Worm (Caenorhabditis elegans) whole organism, L4 larva: Measurements from ENCODE around the gene wapl-1.

ENCODE experiments used
- ceh-44 ChIP-seq: fragments of 200-800 bp; sonication (Bioruptor generic); IDR thresholded peaks from 2 replicates; pipeline ENCODE4 v1.3.6; 2022; ENCODE audit warnings: missing genetic modification reagents, missing genetic modification characterization, missing compliant biosample characterization
- ceh-62 ChIP-seq: sonication (generic microtip); optimal IDR thresholded peaks from 2 replicates; lab custom pipeline; 2017; ENCODE audit warnings: missing biosample characterization, missing genetic modification characterization
- daf-12 ChIP-seq: fragments of 150-350 bp; optimal IDR thresholded peaks from 2 replicates; lab custom pipeline; 2014; ENCODE audit warnings: missing biosample characterization, missing genetic modification reagents, missing genetic modification characterization
- egl-27 ChIP-seq: sonication (generic microtip); optimal IDR thresholded peaks from 3 replicates; lab custom pipeline; 2017; ENCODE audit warnings: missing biosample characterization, missing genetic modification reagents, missing genetic modification characterization
- hif-1 ChIP-seq, 2 experiments: sonication (generic microtip); optimal IDR thresholded peaks; 2 replicates each; lab custom pipeline; 2016 to 2017; ENCODE audit warnings: missing compliant biosample characterization in 2 of 2, missing genetic modification characterization in 2 of 2, missing genetic modification reagents in 2 of 2, missing genotype in 2 of 2, mild to moderate bottlenecking in 1 of 2
- hlh-30 ChIP-seq: sonication (generic microtip); optimal IDR thresholded peaks from 2 replicates; lab custom pipeline; 2017; ENCODE audit warnings: antibody characterized with exemption, mild to moderate bottlenecking, missing genetic modification characterization, missing compliant biosample characterization; ENCODE audit not compliant: insufficient read depth
- lin-39 ChIP-seq: fragments of 150-350 bp; optimal IDR thresholded peaks from 2 replicates; lab custom pipeline; 2014; ENCODE audit warnings: missing biosample characterization, missing genetic modification reagents, missing genetic modification characterization
- lsy-2 ChIP-seq, 2 experiments: fragments of 150-350 bp in 1 of 2; sonication (generic microtip) in 1 of 2; optimal IDR thresholded peaks; 2 replicates each; lab custom pipeline; 2014 to 2017; ENCODE audit warnings: missing biosample characterization in 2 of 2, missing genetic modification characterization in 2 of 2
- nhr-77 ChIP-seq: fragments of 150-350 bp; optimal IDR thresholded peaks from 2 replicates; lab custom pipeline; 2014; ENCODE audit warnings: missing biosample characterization, missing genetic modification characterization
- pha-4 ChIP-seq, 2 experiments: fragments of 150-350 bp in 1 of 2; fragments of 200-800 bp in 1 of 2; sonication (Bioruptor generic) in 1 of 2; IDR thresholded peaks in 1 of 2; optimal IDR thresholded peaks in 1 of 2; 2 replicates each; pipeline versions ENCODE4 v1.3.6 to Lab custom; 2014 to 2022; ENCODE audit warnings: missing genetic modification characterization in 2 of 2, missing genetic modification reagents in 2 of 2, missing biosample characterization in 1 of 2, missing compliant biosample characterization in 1 of 2
- unc-130 ChIP-seq: sonication (generic microtip); optimal IDR thresholded peaks from 2 replicates; lab custom pipeline; 2016; ENCODE audit warnings: missing genetic modification reagents, missing genetic modification characterization, missing compliant biosample characterization
- unc-62 ChIP-seq, 3 experiments: fragments of 150-350 bp in 1 of 3; sonication (generic microtip); optimal IDR thresholded peaks in 2 of 3; peaks in 1 of 3; 1 replicate in 1 of 3; 2 replicates in 2 of 3; lab custom pipeline; 2014 to 2017; ENCODE audit warnings: missing biosample characterization in 3 of 3, missing genetic modification characterization in 3 of 3, missing genetic modification reagents in 3 of 3, missing genotype in 1 of 3
- ztf-11 ChIP-seq: fragments of 150-350 bp; optimal IDR thresholded peaks from 2 replicates; lab custom pipeline; 2014; ENCODE audit warnings: missing biosample characterization, missing genetic modification characterization

DNA sequence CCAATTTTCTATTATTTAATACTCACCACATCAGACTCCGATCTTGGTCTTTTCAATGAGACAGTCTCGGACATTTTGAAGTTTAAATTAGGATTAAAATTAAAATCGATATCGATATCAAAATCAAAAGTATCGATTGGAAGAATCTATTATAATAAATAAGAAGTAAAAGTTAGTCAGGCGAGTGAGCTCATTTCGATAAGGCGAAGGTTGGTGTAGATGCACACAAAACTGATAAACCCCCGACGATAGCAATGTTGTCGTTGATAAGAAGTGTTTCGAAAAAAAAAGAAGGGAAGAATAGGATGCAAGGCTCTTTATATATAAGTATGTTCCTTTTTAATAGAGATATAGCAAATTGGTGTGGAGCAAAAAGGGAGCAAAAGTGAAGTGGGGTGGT, 37.0 kb upstream of the wapl-1 start, which contains the start of gene M01H9.4:
- no peak for TF ChIP-seq egl-27
- TF ChIP-seq lsy-2 (tag; optimal IDR thresholded peaks at IDR 0.05; lab: Kevin White, UChicago), result peak in 1 of 2 experiments; percentile 28
- TF ChIP-seq nhr-77 (tag; lab: Kevin White, UChicago), result peak; percentile 50
- TF ChIP-seq unc-130 (GFP tag; lab: Kevin White, UChicago), result no peak
- TF ChIP-seq ceh-62 (tag; lab: Kevin White, UChicago), result no peak
- no peak for TF ChIP-seq hif-1 (tag; optimal IDR thresholded peaks at IDR 0.05; lab: Kevin White, UChicago)
- no peak for TF ChIP-seq ztf-11 (tag; lab: Kevin White, UChicago)
- TF ChIP-seq lin-39 (tag; lab: Kevin White, UChicago), result no peak
- no peak for TF ChIP-seq ceh-44
- TF ChIP-seq daf-12 (tag; lab: Kevin White, UChicago), result no peak
- no peak for TF ChIP-seq unc-62 (GFP tag; optimal IDR thresholded peaks at IDR 0.05 in 1 of 2; lab: Kevin White, UChicago)
- no peak for TF ChIP-seq unc-62 (tag; optimal IDR thresholded peaks at IDR 0.05; lab: Kevin White, UChicago)
- TF ChIP-seq hlh-30, result peak; percentile 26
- no peak for TF ChIP-seq pha-4 (GFP tag; IDR thresholded peaks at IDR 0.05; lab: Robert Waterston, UW)
- TF ChIP-seq pha-4 (tag; optimal IDR thresholded peaks at IDR 0.05; lab: Kevin White, UChicago), result no peak
